Worm (Caenorhabditis elegans) whole organism, L4/young adult: Measurements from ENCODE around the gene mrp-5.

Source experiments
- W03F9.2 ChIP-seq: fragments of 150-350 bp; optimal IDR thresholded peaks from 2 replicates; lab custom pipeline; 2014; ENCODE audit warnings: missing biosample characterization, missing genetic modification characterization
- dao-5 ChIP-seq: sonication (generic microtip); optimal IDR thresholded peaks from 2 replicates; lab custom pipeline; 2016; ENCODE audit warnings: missing genotype, missing genetic modification characterization, moderate library complexity, missing compliant biosample characterization
- him-1 ChIP-seq: sonication (generic microtip); optimal IDR thresholded peaks from 2 replicates; lab custom pipeline; 2016; ENCODE audit warnings: missing genotype, missing genetic modification reagents, missing genetic modification characterization, missing compliant biosample characterization

mrp-5 gene

DNA sequence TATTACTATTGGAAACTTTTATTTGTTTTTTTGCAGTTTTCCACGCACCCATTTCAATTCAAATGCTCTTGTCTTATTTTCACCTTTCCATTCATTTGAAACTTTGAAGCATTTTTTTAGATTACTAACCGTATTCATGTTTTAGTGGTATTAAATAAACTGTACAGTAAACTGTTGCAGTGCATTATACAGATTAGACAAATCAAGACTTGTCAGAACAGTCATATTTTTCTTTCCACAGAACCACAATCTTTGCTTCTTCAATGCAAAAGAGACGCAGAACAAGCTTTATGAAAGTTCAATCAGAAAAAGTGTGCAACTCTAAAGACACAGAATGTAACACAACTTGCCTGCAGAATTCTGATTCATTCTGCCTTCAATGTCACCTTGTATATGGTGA is 19.6 kb upstream of the mrp-5 start, which contains the start of gene F45B8.5:
Gene F45B8.5, plus strand, starts transcription at position 301 of the 400 bp plus-strand sequence.
- TF ChIP-seq W03F9.2 (tag; lab: Kevin White, UChicago) (no peak), him-1 (tag; lab: Kevin White, UChicago) (no peak), dao-5 (no peak)

DNA sequence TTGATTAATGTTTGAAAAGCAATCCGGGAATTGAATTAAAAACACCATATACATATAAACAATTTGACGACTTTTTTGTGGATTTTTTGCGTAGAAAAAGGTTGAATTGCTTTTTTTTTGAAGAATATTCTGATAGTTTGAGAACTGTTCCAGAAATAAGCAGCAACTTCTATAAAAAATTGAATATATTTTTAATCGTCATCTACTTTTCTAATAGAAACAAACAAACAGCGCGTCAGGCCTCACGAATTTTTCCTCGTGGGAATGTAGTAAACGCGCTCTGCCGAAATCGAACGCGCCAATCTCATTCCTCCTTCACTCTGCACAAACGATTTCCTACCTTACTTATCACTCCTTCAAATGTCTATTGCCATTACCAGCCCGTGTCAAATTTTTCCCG is 18.1 kb upstream of the mrp-5 start, which contains the start of gene rgs-11:
Gene rgs-11, plus strand, starts transcription at position 301 of the 400 bp plus-strand sequence.
- TF ChIP-seq him-1 (tag; lab: Kevin White, UChicago) (no peak), W03F9.2 (tag; lab: Kevin White, UChicago) (no peak), dao-5 (no peak)

DNA sequence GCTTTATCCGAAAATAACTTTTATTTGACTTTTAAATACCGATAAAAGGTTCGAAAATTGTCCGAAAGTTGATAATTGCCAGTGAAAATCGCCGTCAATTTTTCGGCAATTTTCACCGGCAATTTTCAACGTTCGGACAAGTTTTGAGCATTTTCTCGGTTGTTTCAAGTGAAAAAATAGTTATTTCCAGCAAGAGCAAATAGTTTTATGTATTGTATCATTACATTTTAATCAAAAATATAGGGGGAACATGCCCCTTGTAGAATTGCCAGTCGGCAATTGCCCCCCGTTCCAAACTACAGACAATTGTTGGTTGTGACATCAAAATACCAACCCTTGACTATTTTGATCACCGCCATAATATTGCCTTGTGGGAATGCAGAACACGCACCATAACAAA is 16.3 kb upstream of the mrp-5 start, which contains the start of gene rgs-10:
Gene rgs-10, plus strand, starts transcription at position 301 of the 400 bp plus-strand sequence.
- no peak for TF ChIP-seq him-1 (tag; lab: Kevin White, UChicago)
- TF ChIP-seq W03F9.2 (tag; lab: Kevin White, UChicago): no peak
- TF ChIP-seq dao-5: no peak

DNA sequence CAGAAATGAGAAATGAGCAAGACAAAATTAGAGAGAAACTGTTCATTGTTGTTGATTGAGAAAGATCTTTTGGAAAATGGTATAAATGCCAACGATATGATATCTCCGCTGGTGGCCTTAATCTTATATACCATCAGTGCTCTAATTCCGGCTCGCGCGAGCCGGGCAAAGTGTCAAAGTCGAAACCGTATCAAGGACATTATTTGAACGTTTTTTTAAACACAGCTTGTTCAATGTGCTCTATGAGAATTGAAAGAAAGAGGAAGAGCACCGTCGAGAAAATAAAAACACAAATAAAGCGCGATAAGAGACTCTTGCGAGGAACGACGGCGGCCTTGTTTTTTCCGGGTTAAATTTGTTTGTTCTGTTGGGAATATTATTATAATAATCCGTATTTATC is 15.4 kb upstream of the mrp-5 start, which contains the start of gene idpp-3:
Gene idpp-3, minus strand, starts transcription at position 101 of the 400 bp plus-strand sequence.
- TF ChIP-seq dao-5: no peak
- TF ChIP-seq him-1 (tag; lab: Kevin White, UChicago): no peak
- no peak for TF ChIP-seq W03F9.2 (tag; lab: Kevin White, UChicago)

DNA sequence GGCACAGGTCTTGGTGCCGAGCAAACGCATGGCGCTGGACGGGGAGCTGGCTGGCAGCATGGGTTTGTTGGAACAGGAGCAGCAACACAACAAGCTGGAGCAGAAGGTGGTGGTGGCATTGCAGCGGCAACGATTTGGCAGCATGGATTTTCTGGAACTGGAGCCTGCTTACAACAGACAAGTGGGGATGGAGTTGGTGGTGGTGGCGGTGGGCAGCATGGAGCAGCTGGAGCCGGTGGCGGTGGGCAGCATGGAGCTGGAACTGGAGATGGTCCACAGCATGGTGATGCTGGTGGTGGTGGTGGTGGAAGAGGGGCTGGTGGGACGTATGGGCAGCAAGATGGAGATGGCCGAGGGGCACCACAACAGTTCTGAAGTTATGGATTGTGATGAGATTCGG is 14.7 kb upstream of the mrp-5 start:
- TF ChIP-seq W03F9.2 (tag; lab: Kevin White, UChicago): no peak
- TF ChIP-seq him-1 (tag; lab: Kevin White, UChicago): no peak
- TF ChIP-seq dao-5: no peak

DNA sequence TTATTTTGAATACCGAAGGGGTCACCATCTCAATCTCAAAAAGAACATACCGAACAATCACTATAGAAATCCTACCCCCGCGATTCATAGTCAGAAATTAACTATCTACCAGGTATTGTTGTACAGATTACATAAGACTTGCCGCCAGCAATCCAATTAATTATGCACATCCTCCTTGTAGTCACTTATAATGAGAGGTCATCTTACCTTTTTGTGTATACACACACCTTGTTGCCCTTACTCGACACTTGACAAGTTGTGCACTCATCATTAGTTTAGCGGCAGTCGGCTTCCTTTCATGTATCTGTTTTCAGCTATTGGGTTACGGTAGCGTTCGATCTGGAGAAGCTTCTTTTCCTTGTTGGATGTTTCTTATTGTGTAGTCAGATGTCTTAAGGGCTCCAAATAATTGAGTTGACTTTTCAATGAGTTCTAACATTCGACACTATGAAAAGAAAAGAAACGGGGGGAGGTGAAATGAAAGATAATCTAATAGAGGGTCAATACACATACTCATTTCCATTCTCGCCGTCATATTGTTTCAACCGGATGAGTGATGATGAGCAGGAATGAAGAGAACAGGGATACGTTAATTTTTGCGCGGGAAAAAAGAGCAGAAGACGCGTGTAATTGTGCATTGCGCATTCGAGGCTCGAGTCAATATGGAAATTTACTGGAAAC is 13.4 kb upstream of the mrp-5 start:
- TF ChIP-seq W03F9.2 (tag; lab: Kevin White, UChicago): no peak

DNA sequence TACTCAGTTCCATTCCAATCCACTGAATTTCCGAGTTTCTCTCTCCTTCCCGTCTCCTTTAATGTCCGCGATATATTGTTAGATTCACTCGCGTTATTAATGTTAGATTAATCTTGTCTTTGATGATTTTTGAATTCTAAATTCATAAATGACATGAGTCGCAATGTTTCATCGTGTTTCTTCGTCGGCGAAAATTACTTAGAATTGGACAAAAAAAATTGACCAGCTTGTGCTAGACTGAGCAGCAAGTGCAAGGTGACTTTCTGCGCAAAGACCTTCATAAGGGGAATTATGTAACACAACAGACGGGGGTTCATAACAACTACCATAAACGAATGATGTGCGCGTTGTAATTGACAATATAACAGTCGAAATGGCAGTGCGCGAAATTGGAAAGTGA is 12.3 kb upstream of the mrp-5 start:
- no peak for TF ChIP-seq W03F9.2 (tag; lab: Kevin White, UChicago)
- TF ChIP-seq him-1 (tag; lab: Kevin White, UChicago): no peak
- TF ChIP-seq dao-5: no peak

DNA sequence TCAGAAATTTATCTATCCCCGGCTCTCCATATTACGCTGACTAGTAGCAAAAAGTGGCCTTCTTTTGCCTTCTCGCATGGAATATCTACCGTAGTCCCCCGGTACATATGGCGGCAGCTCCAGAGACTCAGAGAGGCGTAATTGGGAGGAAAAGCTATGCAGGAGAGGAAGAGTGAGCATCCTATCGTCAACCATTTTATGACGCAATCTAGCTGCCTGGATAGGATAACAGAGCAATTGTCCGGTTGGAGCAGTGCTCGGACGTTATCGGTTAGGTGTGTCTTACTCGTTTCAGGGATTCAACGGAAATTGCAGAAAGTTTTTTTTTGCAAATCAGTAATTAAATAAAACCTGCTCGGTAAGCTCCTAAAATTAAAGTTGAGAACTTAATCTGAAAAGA is 11.1 kb upstream of the mrp-5 start:
- TF ChIP-seq him-1 (tag; lab: Kevin White, UChicago): no peak
- TF ChIP-seq W03F9.2 (tag; lab: Kevin White, UChicago): no peak
- TF ChIP-seq dao-5: no peak

DNA sequence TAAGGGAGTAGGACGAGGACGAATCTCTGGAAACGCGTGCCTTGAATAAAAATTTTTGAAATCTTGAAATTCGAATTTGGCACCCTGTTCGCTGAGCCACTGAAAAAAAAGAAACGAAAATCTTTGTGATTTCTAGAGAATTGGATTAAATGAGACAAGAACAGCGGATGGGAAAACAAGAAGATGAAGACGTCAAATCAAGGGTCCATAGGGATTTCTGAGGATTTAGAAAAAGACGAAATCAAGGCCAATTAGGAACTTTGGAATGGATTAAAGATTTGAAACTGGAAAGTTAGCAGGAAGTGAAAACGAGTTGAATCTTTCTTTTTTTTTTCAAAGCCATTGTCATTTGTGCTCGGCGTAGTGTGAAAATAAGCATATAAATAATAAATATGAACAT is 8.4 kb upstream of the mrp-5 start, which contains the start of gene pag-3:
Gene pag-3, minus strand, starts transcription at position 101 of the 400 bp plus-strand sequence.
- TF ChIP-seq him-1 (tag; lab: Kevin White, UChicago): no peak
- no peak for TF ChIP-seq W03F9.2 (tag; lab: Kevin White, UChicago)
- no peak for TF ChIP-seq dao-5

DNA sequence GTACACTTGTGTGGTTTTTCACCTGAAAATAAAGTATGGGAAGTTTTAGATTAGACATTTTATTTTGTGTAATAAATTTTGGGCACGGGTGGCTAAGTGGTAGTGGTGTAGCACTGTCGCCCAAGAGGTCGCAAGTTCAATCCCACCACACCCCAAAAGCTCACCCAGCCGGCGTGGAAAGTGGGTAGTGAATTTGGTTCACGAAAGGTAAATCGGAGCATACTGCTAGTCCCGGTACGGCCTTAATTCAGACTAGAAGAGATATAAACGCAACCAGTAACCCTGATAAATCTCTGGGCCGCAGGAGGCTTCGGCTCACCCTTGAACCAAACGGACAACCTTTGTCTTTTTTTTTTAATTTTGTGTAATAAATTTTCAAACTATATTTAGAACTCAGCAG is 5.7 kb upstream of the mrp-5 start:
- no peak for TF ChIP-seq him-1 (tag; lab: Kevin White, UChicago)
- no peak for TF ChIP-seq dao-5
- no peak for TF ChIP-seq W03F9.2 (tag; lab: Kevin White, UChicago)

DNA sequence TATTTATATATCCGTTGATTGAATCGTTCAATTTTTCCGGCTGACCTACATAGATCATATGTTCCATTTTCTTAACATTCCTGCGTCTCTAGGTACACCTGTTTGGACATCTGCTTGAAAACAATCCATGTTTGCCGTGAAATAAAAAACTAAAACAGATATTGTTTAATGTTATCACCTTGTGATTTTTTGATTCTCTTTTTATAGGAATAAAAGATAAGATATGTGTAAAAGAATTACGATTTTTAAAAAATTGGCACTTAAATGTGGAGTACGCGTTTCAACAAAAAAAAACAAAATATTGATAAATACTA is 1.2 kb upstream of the mrp-5 start:
- no peak for TF ChIP-seq W03F9.2 (tag; lab: Kevin White, UChicago)
- no peak for TF ChIP-seq him-1 (tag; lab: Kevin White, UChicago)
- TF ChIP-seq dao-5: no peak

DNA sequence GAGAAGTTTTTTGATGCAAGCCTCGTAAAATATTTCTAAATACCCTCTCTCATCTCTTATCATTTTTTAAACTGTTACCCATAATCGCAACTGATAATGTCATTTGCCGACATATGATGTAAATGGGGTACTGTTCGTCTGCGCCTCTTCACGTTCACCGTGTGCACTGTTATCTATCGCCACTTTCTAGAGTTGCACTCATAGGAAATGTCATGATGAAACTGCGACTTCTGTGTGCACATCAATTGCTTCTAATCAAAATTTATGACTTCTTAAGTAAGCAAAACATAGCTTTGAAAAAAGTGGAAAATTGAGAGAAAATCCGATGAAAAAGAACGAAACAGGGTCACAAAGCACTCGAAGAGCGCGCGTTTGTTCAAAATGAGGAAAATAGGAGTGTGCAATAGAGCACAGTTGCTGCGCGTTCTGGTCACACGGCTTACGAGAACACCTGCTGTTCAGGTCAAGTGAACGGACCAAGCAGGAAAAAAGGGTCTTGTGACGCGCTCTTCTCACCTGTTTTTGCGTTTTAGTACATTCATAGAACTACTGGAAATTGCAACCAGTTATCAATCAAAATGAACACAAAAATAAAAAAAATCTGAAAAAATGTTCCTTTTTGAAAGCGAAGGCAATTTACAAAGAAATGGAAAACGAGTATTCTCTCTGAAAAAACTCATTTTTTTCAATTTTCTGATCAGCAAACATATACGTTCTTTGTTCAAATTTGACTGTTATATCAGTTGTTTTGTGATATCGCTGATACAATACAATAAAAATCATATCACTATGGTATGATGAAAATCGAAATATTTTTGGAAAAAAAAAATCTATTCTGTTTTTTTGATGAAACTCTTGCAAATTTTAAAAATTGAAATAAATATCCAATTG is 592 bp upstream of the mrp-5 start:
- no peak for TF ChIP-seq him-1 (tag; lab: Kevin White, UChicago)

DNA sequence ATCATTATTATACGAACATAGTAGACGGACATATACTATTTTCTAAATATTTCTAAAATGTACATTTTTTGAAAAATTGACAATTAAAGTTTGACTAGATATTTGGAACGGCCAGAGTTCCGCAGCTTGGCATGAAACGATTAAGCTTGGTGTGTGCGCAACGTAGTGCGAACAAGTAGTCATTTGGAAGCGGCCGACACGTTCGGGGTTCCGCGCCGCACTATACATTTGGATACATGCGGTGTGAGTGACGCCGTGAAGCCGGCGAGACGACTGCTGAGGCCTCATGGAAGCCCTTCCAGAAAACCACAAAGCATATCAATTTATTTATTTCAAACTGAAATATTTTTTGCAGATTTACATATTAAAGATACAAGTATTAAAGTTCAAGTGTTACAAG is 7.9 kb downstream of the mrp-5 start:
- TF ChIP-seq W03F9.2 (tag; lab: Kevin White, UChicago) (no peak), him-1 (tag; lab: Kevin White, UChicago) (no peak), dao-5 (no peak)

DNA sequence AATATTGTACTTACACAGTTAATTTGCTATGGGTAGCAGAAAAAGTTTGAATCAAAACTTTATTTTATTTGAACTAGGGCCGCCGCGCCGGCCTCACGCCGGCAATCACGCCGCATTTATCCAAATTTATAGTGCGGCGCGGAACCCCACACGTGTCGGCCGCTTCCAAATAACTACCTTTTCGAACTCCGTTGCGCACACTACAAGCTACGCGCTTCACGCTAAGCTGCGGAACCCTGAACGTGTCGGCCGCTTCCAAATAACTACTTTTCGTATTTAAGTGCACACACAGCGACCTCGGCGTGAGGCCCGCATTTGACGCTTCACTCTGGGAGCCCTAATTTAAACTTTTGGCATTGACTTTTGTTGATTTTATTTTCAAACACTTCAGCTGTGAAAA is 14.7 kb downstream of the mrp-5 start:
- no peak for TF ChIP-seq dao-5
- no peak for TF ChIP-seq him-1 (tag; lab: Kevin White, UChicago)
- no peak for TF ChIP-seq W03F9.2 (tag; lab: Kevin White, UChicago)
